Worm (Caenorhabditis elegans): ENCODE data around the gene mlt-8.

- TF ChIP-seq dao-5 (tag; optimal IDR thresholded peaks at IDR 0.05), result no peak
- TF ChIP-seq him-1 (tag; optimal IDR thresholded peaks at IDR 0.05), result no peak
- no peak for TF ChIP-seq W03F9.2 (tag; optimal IDR thresholded peaks at IDR 0.05)
These were observed 25.5 kb downstream of the mlt-8 start, which contains the start of gene mlt-10 for ce11 chrII:546405-546804.

All from whole organism, L4/young adult.